Fruit fly (Drosophila melanogaster): ENCODE measurements around the gene Or1a.

Gene Or1a

dm6 chrX:345246-345645 is 30.3 kb downstream of the Or1a start:
- TF ChIP-seq CG2202 (tag; optimal IDR thresholded peaks at IDR 0.05): no peak
- TF ChIP-seq CG33213 (GFP tag; optimal IDR thresholded peaks at IDR 0.05): no peak
- no peak for TF ChIP-seq Spps (tag; optimal IDR thresholded peaks at IDR 0.05)
- no peak for TF ChIP-seq CG6854 (GFP tag; optimal IDR thresholded peaks at IDR 0.05)
- TF ChIP-seq jigr1 (GFP tag; IDR thresholded peaks at IDR 0.05): no peak
- no peak for TF ChIP-seq CG12744 (GFP tag; optimal IDR thresholded peaks at IDR 0.05)
- TF ChIP-seq Dp (GFP tag; optimal IDR thresholded peaks at IDR 0.05): no peak
- TF ChIP-seq B-H2 (GFP tag; optimal IDR thresholded peaks at IDR 0.05): no peak
- TF ChIP-seq Hr78 (GFP tag; optimal IDR thresholded peaks at IDR 0.05): no peak
- no peak for TF ChIP-seq CG34224 (GFP tag; IDR thresholded peaks at IDR 0.05; ENCODE audit: partially characterized antibody)
- TF ChIP-seq tin (GFP tag; optimal IDR thresholded peaks at IDR 0.05): no peak
- no peak for TF ChIP-seq CG10462 (GFP tag; optimal IDR thresholded peaks at IDR 0.05)
- TF ChIP-seq lilli (GFP tag; optimal IDR thresholded peaks at IDR 0.05): peak; percentile 8
- no peak for TF ChIP-seq btn (GFP tag; optimal IDR thresholded peaks at IDR 0.05)
- no peak for TF ChIP-seq danr (GFP tag; IDR thresholded peaks at IDR 0.05)
- TF ChIP-seq kay (GFP tag; optimal IDR thresholded peaks at IDR 0.05): no peak
- no peak for TF ChIP-seq CG9727 (GFP tag; optimal IDR thresholded peaks at IDR 0.05)
- TF ChIP-seq bbx (GFP tag; IDR thresholded peaks at IDR 0.05; ENCODE audit: partially characterized antibody): no peak
- TF ChIP-seq pfk (GFP tag; optimal IDR thresholded peaks at IDR 0.05): no peak
- no peak for TF ChIP-seq usp (GFP tag; optimal IDR thresholded peaks at IDR 0.05)
- no peak for TF ChIP-seq CG13775 (GFP tag; optimal IDR thresholded peaks at IDR 0.05)
- TF ChIP-seq CG5953 (GFP tag; IDR thresholded peaks at IDR 0.05): no peak
- no peak for TF ChIP-seq hbn (GFP tag; IDR thresholded peaks at IDR 0.05; ENCODE audit: partially characterized antibody)
- TF ChIP-seq en (GFP tag; optimal IDR thresholded peaks at IDR 0.05): no peak
- peak; percentile 27; the same call in 1 of the 3 replicates for TF ChIP-seq CG17361 (GFP tag; IDR thresholded peaks at IDR 0.05)
- TF ChIP-seq CG14710 (tag; optimal IDR thresholded peaks at IDR 0.05): no peak
- TF ChIP-seq TFAM (GFP tag; optimal IDR thresholded peaks at IDR 0.05): no peak
- no peak for TF ChIP-seq D19A (tag; optimal IDR thresholded peaks at IDR 0.05)
- TF ChIP-seq Rfx (GFP tag; IDR thresholded peaks at IDR 0.05): peak; percentile 31; the same call in 1 of the 2 replicates
- peak; percentile 76 for TF ChIP-seq nom (GFP tag; optimal IDR thresholded peaks at IDR 0.05)
- no peak for TF ChIP-seq CG11085 (GFP tag; IDR thresholded peaks at IDR 0.05)
- 0 out of 2 replicates have a peak, but pooled peaks have one; percentile 13 for TF ChIP-seq Ada2b (GFP tag; IDR thresholded peaks at IDR 0.05)
- peak; percentile 27 for TF ChIP-seq Fer1 (GFP tag; optimal IDR thresholded peaks at IDR 0.05)
- no peak for TF ChIP-seq CoRest (tag; optimal IDR thresholded peaks at IDR 0.05)
- TF ChIP-seq Myb (GFP tag; optimal IDR thresholded peaks at IDR 0.05): no peak
- TF ChIP-seq CG18599 (GFP tag; optimal IDR thresholded peaks at IDR 0.05): peak; percentile 26
- no peak for TF ChIP-seq CG17912 (GFP tag; optimal IDR thresholded peaks at IDR 0.05)
- no peak for TF ChIP-seq Mad (GFP tag; optimal IDR thresholded peaks at IDR 0.05)
- TF ChIP-seq Ssrp (tag; optimal IDR thresholded peaks at IDR 0.05): no peak
- TF ChIP-seq CG15073 (GFP tag; optimal IDR thresholded peaks at IDR 0.05): no peak
- TF ChIP-seq CG14667 (GFP tag; IDR thresholded peaks at IDR 0.05): no peak
- no peak for TF ChIP-seq psq (GFP tag; optimal IDR thresholded peaks at IDR 0.05)
- no peak for TF ChIP-seq CG9932 (GFP tag; IDR thresholded peaks at IDR 0.05)
- peak; percentile 32; the same call in 1 of the 2 replicates for TF ChIP-seq CG14441 (GFP tag; IDR thresholded peaks at IDR 0.05)
- no peak for TF ChIP-seq HHEX (GFP tag; optimal IDR thresholded peaks at IDR 0.05)
- no peak for TF ChIP-seq tap (tag; optimal IDR thresholded peaks at IDR 0.05)
- TF ChIP-seq lmd (GFP tag; IDR thresholded peaks at IDR 0.05): no peak; the same call in 1 of the 2 replicates
- no peak for TF ChIP-seq fd3F (GFP tag; optimal IDR thresholded peaks at IDR 0.05)
- TF ChIP-seq nerfin-2 (GFP tag; IDR thresholded peaks at IDR 0.05; ENCODE audit: partially characterized antibody): no peak
- TF ChIP-seq CG3065 (GFP tag; optimal IDR thresholded peaks at IDR 0.05): no peak
- no peak for TF ChIP-seq so (GFP tag; IDR thresholded peaks at IDR 0.05)
